Fruit fly (Drosophila melanogaster) whole organism, embryonic: ENCODE measurements around the gene 5-HT2B.

Experiments
- C15 ChIP-seq: fragments of 200-800 bp; sonication (Bioruptor generic); IDR thresholded peaks from 3 replicates; pipeline ENCODE4 v1.3.6; 2022; ENCODE audit warnings: missing biosample characterization, missing genetic modification characterization
- CG10147 ChIP-seq: fragments of 200-800 bp; sonication (Bioruptor generic); optimal IDR thresholded peaks from 2 replicates; lab custom pipeline; 2019; ENCODE audit warnings: missing biosample characterization, mild to moderate bottlenecking, missing genetic modification characterization, moderate library complexity
- CG12071 ChIP-seq: fragments of 200-800 bp; sonication (Bioruptor generic); optimal IDR thresholded peaks from 3 replicates; lab custom pipeline; 2018; ENCODE audit warnings: missing biosample characterization, mild to moderate bottlenecking, missing genetic modification characterization
- CG14710 ChIP-seq: fragments of 200-800 bp; sonication (Bioruptor generic); optimal IDR thresholded peaks from 3 replicates; lab custom pipeline; 2019; ENCODE audit warnings: missing biosample characterization, mild to moderate bottlenecking, missing genetic modification characterization, moderate library complexity
- CG14860 ChIP-seq: fragments of 200-800 bp; sonication (Bioruptor generic); IDR thresholded peaks from 3 replicates; pipeline ENCODE4 v1.3.6; 2022; ENCODE audit warnings: missing biosample characterization, missing genetic modification characterization; ENCODE audit not compliant: partially characterized antibody
- CG15073 ChIP-seq: fragments of 200-800 bp; sonication (Bioruptor generic); optimal IDR thresholded peaks from 2 replicates; lab custom pipeline; 2016; ENCODE audit warnings: missing biosample characterization, missing genetic modification characterization
- CG15269 ChIP-seq: fragments of 200-800 bp; sonication (Bioruptor generic); optimal IDR thresholded peaks from 2 replicates; lab custom pipeline; 2018; ENCODE audit warnings: missing biosample characterization, mild to moderate bottlenecking, missing genetic modification characterization, moderate library complexity
- CG1602 ChIP-seq: fragments of 200-800 bp; sonication (Bioruptor generic); optimal IDR thresholded peaks from 3 replicates; lab custom pipeline; 2016; ENCODE audit warnings: missing biosample characterization, missing genetic modification characterization
- CG16815 ChIP-seq: fragments of 200-800 bp; sonication (Bioruptor generic); optimal IDR thresholded peaks from 3 replicates; lab custom pipeline; 2017; ENCODE audit warnings: missing biosample characterization, mild to moderate bottlenecking, missing genetic modification characterization
- CG17385 ChIP-seq: fragments of 200-800 bp; sonication (Bioruptor generic); optimal IDR thresholded peaks from 3 replicates; lab custom pipeline; 2018; ENCODE audit warnings: missing biosample characterization, mild to moderate bottlenecking, missing genetic modification characterization
- CG1792 ChIP-seq: fragments of 200-800 bp; sonication (Bioruptor generic); optimal IDR thresholded peaks from 2 replicates; lab custom pipeline; 2016; ENCODE audit warnings: missing biosample characterization, missing genetic modification characterization
- CG1832 ChIP-seq: fragments of 200-800 bp; sonication (Bioruptor generic); optimal IDR thresholded peaks from 2 replicates; lab custom pipeline; 2017; ENCODE audit warnings: missing biosample characterization, mild to moderate bottlenecking, missing genetic modification characterization, inconsistent platforms
- CG31365 ChIP-seq: fragments of 200-800 bp; sonication (Bioruptor generic); optimal IDR thresholded peaks from 2 replicates; lab custom pipeline; 2018; ENCODE audit warnings: missing biosample characterization, mild to moderate bottlenecking, missing genetic modification characterization
- CG3847 ChIP-seq: fragments of 200-800 bp; sonication (Bioruptor generic); IDR thresholded peaks from 2 replicates; pipeline ENCODE4 v1.3.6; 2022; ENCODE audit warnings: missing biosample characterization, missing genetic modification characterization
- CG6854 ChIP-seq: fragments of 200-800 bp; sonication (Bioruptor generic); optimal IDR thresholded peaks from 3 replicates; lab custom pipeline; 2017; ENCODE audit warnings: missing biosample characterization, mild to moderate bottlenecking, missing genetic modification characterization
- CG7963 ChIP-seq: fragments of 200-800 bp; sonication (Bioruptor generic); IDR thresholded peaks from 3 replicates; pipeline ENCODE4 v1.3.6; 2022; ENCODE audit warnings: missing biosample characterization, missing genetic modification characterization; ENCODE audit not compliant: partially characterized antibody
- CG8089 ChIP-seq: fragments of 200-800 bp; sonication (Bioruptor generic); optimal IDR thresholded peaks from 3 replicates; lab custom pipeline; 2016; ENCODE audit warnings: missing biosample characterization, missing genetic modification characterization
- CG8478 ChIP-seq: fragments of >200 bp; optimal IDR thresholded peaks from 2 replicates; lab custom pipeline; 2018
- Deaf1 ChIP-seq: fragments of 200-800 bp; optimal IDR thresholded peaks from 3 replicates; lab custom pipeline; 2019; ENCODE audit warnings: missing biosample characterization, mild to moderate bottlenecking, missing genetic modification characterization, moderate library complexity
- Dip2 ChIP-seq: fragments of 200-800 bp; sonication (Bioruptor generic); IDR thresholded peaks from 2 replicates; pipeline ENCODE4 v1.3.6; 2022; ENCODE audit warnings: missing biosample characterization, missing genetic modification characterization
- Dp ChIP-seq: fragments of 200-800 bp; sonication (Bioruptor generic); optimal IDR thresholded peaks from 2 replicates; lab custom pipeline; 2018; ENCODE audit warnings: missing biosample characterization, mild to moderate bottlenecking, missing genetic modification characterization, moderate library complexity
- GATAe ChIP-seq: fragments of 200-800 bp; sonication (Bioruptor generic); conservative IDR thresholded peaks from 2 replicates; pipeline ENCODE4 v1.3.6; 2022; ENCODE audit warnings: missing biosample characterization, missing genetic modification characterization
- H2.0 ChIP-seq: fragments of 200-800 bp; sonication (Bioruptor generic); IDR thresholded peaks from 2 replicates; pipeline ENCODE4 v1.3.6; 2022; ENCODE audit warnings: missing biosample characterization, missing genetic modification characterization
- Hmr ChIP-seq: fragments of 200-800 bp; sonication (Bioruptor generic); optimal IDR thresholded peaks from 3 replicates; lab custom pipeline; 2017; ENCODE audit warnings: mild to moderate bottlenecking, missing biosample characterization, missing genetic modification reagents, missing genetic modification characterization
- Jarid2 ChIP-seq: fragments of 200-800 bp; sonication (Bioruptor generic); optimal IDR thresholded peaks from 3 replicates; lab custom pipeline; 2017; ENCODE audit warnings: mild to moderate bottlenecking, missing biosample characterization, missing genetic modification reagents, missing genetic modification characterization
- Lpt ChIP-seq: fragments of >200 bp; optimal IDR thresholded peaks from 2 replicates; lab custom pipeline; 2018; ENCODE audit warnings: missing biosample characterization, missing genetic modification characterization
- Max ChIP-seq: fragments of 200-800 bp; sonication (Bioruptor generic); optimal IDR thresholded peaks from 2 replicates; lab custom pipeline; 2016; ENCODE audit warnings: missing biosample characterization, mild to moderate bottlenecking, missing genetic modification characterization
- Mrtf ChIP-seq: fragments of 200-800 bp; sonication (Bioruptor generic); IDR thresholded peaks from 3 replicates; pipeline ENCODE4 v1.3.6; 2022; ENCODE audit warnings: missing biosample characterization, missing genetic modification characterization
- Trl ChIP-seq, 3 experiments: fragments of >200 bp in 2 of 3; fragments of 200-800 bp in 1 of 3; sonication (Bioruptor generic) in 1 of 3; optimal IDR thresholded peaks; 2 replicates in 1 of 3; 3 replicates in 2 of 3; lab custom pipeline; 2016 to 2017; ENCODE audit warnings: missing biosample characterization in 1 of 3, missing genetic modification characterization in 1 of 3
- Usf ChIP-seq: fragments of 200-800 bp; sonication (Bioruptor generic); optimal IDR thresholded peaks from 2 replicates; lab custom pipeline; 2017; ENCODE audit warnings: missing genotype, missing biosample characterization, missing genetic modification characterization
- amos ChIP-seq: fragments of 200-800 bp; sonication (Bioruptor generic); IDR thresholded peaks from 2 replicates; pipeline ENCODE4 v1.3.6; 2022; ENCODE audit warnings: missing biosample characterization, missing genetic modification characterization; ENCODE audit not compliant: partially characterized antibody
- ato ChIP-seq: fragments of 200-800 bp; sonication (Bioruptor generic); IDR thresholded peaks from 2 replicates; pipeline ENCODE4 v1.3.6; 2022; ENCODE audit warnings: missing biosample characterization, missing genetic modification characterization; ENCODE audit not compliant: partially characterized antibody
- bbx ChIP-seq: fragments of 200-800 bp; sonication (Bioruptor generic); IDR thresholded peaks from 2 replicates; pipeline ENCODE4 v1.3.6; 2022; ENCODE audit warnings: missing biosample characterization, missing genetic modification characterization; ENCODE audit not compliant: partially characterized antibody
- btn ChIP-seq: fragments of 200-800 bp; sonication (Bioruptor generic); optimal IDR thresholded peaks from 2 replicates; lab custom pipeline; 2016; ENCODE audit warnings: missing biosample characterization, missing genetic modification characterization
- dati ChIP-seq: fragments of 200-800 bp; sonication (Bioruptor generic); IDR thresholded peaks from 2 replicates; pipeline ENCODE4 v1.3.6; 2022; ENCODE audit warnings: missing biosample characterization, missing genetic modification characterization
- disco-r ChIP-seq: fragments of 200-800 bp; sonication (Bioruptor generic); optimal IDR thresholded peaks from 2 replicates; lab custom pipeline; 2016; ENCODE audit warnings: missing biosample characterization, missing genetic modification characterization
- fru ChIP-seq: fragments of >200 bp; optimal IDR thresholded peaks from 2 replicates; lab custom pipeline; 2017
- ftz-f1 ChIP-seq: fragments of 200-800 bp; sonication (Bioruptor generic); optimal IDR thresholded peaks from 2 replicates; lab custom pipeline; 2016; ENCODE audit warnings: missing biosample characterization, missing genetic modification characterization
- gce ChIP-seq: fragments of 200-800 bp; sonication (Bioruptor generic); IDR thresholded peaks from 3 replicates; pipeline ENCODE4 v1.3.6; 2022; ENCODE audit warnings: missing biosample characterization, missing genetic modification characterization
- gem ChIP-seq: fragments of 200-800 bp; sonication (Bioruptor generic); optimal IDR thresholded peaks from 2 replicates; lab custom pipeline; 2019; ENCODE audit warnings: missing biosample characterization, mild to moderate bottlenecking, missing genetic modification characterization, moderate library complexity
- lbe ChIP-seq: fragments of 200-800 bp; sonication (Bioruptor generic); optimal IDR thresholded peaks from 2 replicates; lab custom pipeline; 2016; ENCODE audit warnings: missing biosample characterization, mild to moderate bottlenecking, missing genetic modification characterization
- nau ChIP-seq: fragments of 200-800 bp; sonication (Bioruptor generic); optimal IDR thresholded peaks from 3 replicates; lab custom pipeline; 2017; ENCODE audit warnings: missing biosample characterization, mild to moderate bottlenecking, missing genetic modification characterization, missing genetic modification reagents
- repo ChIP-seq: fragments of 200-800 bp; sonication (Bioruptor generic); optimal IDR thresholded peaks from 2 replicates; lab custom pipeline; 2016; ENCODE audit warnings: missing biosample characterization, missing genetic modification characterization
- rib ChIP-seq: fragments of 200-800 bp; sonication (Bioruptor generic); IDR thresholded peaks from 2 replicates; pipeline ENCODE4 v1.3.6; 2022; ENCODE audit warnings: missing biosample characterization, missing genetic modification characterization
- shn ChIP-seq: fragments of 200-800 bp; sonication (Bioruptor generic); optimal IDR thresholded peaks from 3 replicates; lab custom pipeline; 2016; ENCODE audit warnings: missing biosample characterization, missing genetic modification characterization
- sna ChIP-seq: fragments of 200-800 bp; sonication (Bioruptor generic); IDR thresholded peaks from 2 replicates; pipeline ENCODE4 v1.3.6; 2022; ENCODE audit warnings: missing biosample characterization, missing genetic modification characterization; ENCODE audit not compliant: partially characterized antibody
- sug ChIP-seq: fragments of 200-800 bp; optimal IDR thresholded peaks from 2 replicates; lab custom pipeline; 2019; ENCODE audit warnings: missing biosample characterization, mild to moderate bottlenecking, missing genetic modification characterization, moderate library complexity
- vfl ChIP-seq: fragments of 200-800 bp; sonication (Bioruptor generic); optimal IDR thresholded peaks from 2 replicates; lab custom pipeline; 2016; ENCODE audit warnings: missing biosample characterization, missing genetic modification characterization
- vnd ChIP-seq: fragments of 200-800 bp; sonication (Bioruptor generic); IDR thresholded peaks from 3 replicates; pipeline ENCODE4 v1.3.6; 2022; ENCODE audit warnings: missing biosample characterization, missing genetic modification characterization; ENCODE audit not compliant: partially characterized antibody
- yki ChIP-seq: fragments of >200 bp; optimal IDR thresholded peaks from 3 replicates; lab custom pipeline; 2018

5-HT2B gene

DNA sequence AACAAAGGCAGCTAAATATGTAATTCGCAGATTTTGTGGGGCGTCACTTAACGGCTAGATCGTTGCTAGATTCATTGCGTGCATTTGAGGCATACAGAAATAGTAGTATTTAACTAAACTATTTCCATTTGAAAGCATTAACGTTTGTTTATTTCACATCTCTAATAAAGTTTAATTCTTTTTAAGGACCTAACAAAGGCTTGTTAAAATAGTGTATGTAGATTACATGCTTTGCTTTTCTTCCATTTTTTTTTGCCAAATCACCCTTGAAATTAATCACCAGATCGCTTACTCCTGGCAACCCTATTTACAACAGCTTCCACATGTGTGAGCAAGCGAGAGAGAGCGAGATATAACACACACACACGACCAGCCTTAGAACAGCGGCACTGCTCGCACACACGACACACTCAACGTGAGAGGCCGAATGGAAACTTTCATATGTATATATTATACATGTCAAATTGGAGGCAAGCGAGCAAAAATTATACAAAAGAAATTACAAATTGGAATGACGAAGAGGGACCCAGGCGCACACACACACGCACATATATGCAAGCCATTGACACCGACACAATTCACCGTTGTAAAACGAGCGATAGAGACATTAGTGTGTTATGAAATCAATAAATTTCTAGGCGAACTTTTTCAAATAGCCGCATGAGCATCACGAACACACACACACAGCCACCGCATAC is 81.3 kb downstream of the 5-HT2B start:
- TF ChIP-seq bbx (GFP tag; lab: Robert Waterston, UW) (no peak), CG12071 (GFP tag; lab: Kevin White, UChicago) (no peak), CG3847 (GFP tag; lab: Robert Waterston, UW) (peak; percentile 50), rib (GFP tag; lab: Robert Waterston, UW) (peak; percentile 74), CG8478 (peak; percentile 81), CG10147 (peak; percentile 53), CG14710 (tag; lab: Kevin White, UChicago) (peak; percentile 15), C15 (GFP tag; lab: Robert Waterston, UW) (no peak), CG6854 (GFP tag; lab: Kevin White, UChicago) (no peak), ftz-f1 (GFP tag; lab: Kevin White, UChicago) (peak; percentile 89), CG1602 (peak; percentile 26), Hmr (GFP tag; lab: Kevin White, UChicago) (peak; percentile 77), Dip2 (GFP tag; lab: Robert Waterston, UW) (no peak), H2.0 (GFP tag; lab: Robert Waterston, UW) (no peak), amos (GFP tag; lab: Robert Waterston, UW) (peak; percentile 21; the same call in 1 of the 2 replicates), gem (peak; percentile 71), CG1792 (GFP tag; lab: Kevin White, UChicago) (no peak), CG14860 (GFP tag; lab: Robert Waterston, UW) (no peak), CG17385 (GFP tag; lab: Kevin White, UChicago) (peak; percentile 65), dati (GFP tag; lab: Robert Waterston, UW) (no peak), CG16815 (GFP tag; lab: Kevin White, UChicago) (no peak), fru (lab: Kevin White, UChicago) (no peak), repo (GFP tag; lab: Kevin White, UChicago) (peak; percentile 26), CG8089 (GFP tag; lab: Kevin White, UChicago) (peak; percentile 30), ato (GFP tag; lab: Robert Waterston, UW) (0 out of 2 replicates have a peak, but pooled peaks have one; percentile 23), yki (lab: Kevin White, UChicago) (no peak), sna (GFP tag; lab: Robert Waterston, UW) (no peak), Deaf1 (tag; lab: Kevin White, UChicago) (peak; percentile 76), CG15073 (GFP tag; lab: Kevin White, UChicago) (no peak), Lpt (GFP tag; lab: Kevin White, UChicago) (no peak), sug (tag; lab: Kevin White, UChicago) (peak; percentile 59), Dp (GFP tag; lab: Kevin White, UChicago) (no peak), Trl (optimal IDR thresholded peaks at IDR 0.05; lab: Kevin White, UChicago) (peak; percentile 26 to 34), Trl (GFP tag; optimal IDR thresholded peaks at IDR 0.05; lab: Kevin White, UChicago) (peak; percentile 53), vfl (GFP tag; lab: Kevin White, UChicago) (no peak), GATAe (GFP tag; lab: Robert Waterston, UW) (no peak), Jarid2 (GFP tag; lab: Kevin White, UChicago) (no peak), disco-r (GFP tag; lab: Kevin White, UChicago) (peak; percentile 31), btn (GFP tag; lab: Kevin White, UChicago) (no peak), CG15269 (tag; lab: Kevin White, UChicago) (peak; percentile 72), Mrtf (GFP tag; lab: Robert Waterston, UW) (no peak), lbe (GFP tag; lab: Kevin White, UChicago) (peak; percentile 6), Usf (GFP tag; lab: Kevin White, UChicago) (peak; percentile 19), CG1832 (GFP tag; lab: Kevin White, UChicago) (peak; percentile 80), vnd (no peak), CG31365 (tag; lab: Kevin White, UChicago) (peak; percentile 23), CG7963 (no peak), shn (GFP tag; lab: Kevin White, UChicago) (peak; percentile 39), Max (no peak), nau (GFP tag; lab: Kevin White, UChicago) (no peak), gce (GFP tag; lab: Robert Waterston, UW) (peak; percentile 55; the same call in 1 of the 3 replicates)
